Worm (Caenorhabditis elegans): ENCODE measurements around the gene lys-8.

The lys-8 gene

DNA sequence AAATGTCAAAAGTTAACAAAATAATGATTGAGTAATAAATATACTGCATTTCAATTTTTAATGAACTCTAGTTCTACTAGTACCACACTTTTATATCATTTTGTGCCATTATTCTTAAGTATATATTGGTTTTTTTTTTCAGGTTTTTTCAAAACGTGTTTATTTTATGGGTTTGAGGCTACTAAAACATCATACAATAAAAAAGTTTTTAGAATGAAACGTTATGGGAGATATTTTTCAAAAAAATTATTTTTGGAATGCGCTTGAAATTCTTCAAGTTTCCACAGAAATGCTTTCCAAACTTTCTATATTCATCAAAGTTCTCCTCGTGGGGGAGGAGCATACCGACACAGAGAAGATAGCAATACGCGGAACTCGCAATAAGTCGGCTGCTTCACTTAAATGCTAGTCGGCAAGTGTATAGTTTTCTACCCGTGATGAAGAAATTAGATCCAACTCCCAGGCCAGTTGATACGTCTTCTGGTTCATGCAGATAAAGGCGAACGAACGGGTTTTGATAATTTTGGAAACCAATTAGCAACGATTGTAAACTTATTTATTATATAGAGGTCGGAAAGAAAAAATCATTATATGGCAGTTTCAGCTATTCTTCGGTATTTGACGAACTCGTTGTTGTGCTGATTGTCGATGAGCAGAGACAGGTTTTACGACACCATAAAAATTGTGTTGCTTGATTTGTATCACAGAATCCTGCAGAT, 13.5 kb downstream of the lys-8 start, which contains the start of gene C17G10.10 (continued):
- TF ChIP-seq unc-62 (GFP tag; optimal IDR thresholded peaks at IDR 0.05) (no peak), sox-4 (tag; optimal IDR thresholded peaks at IDR 0.05) (no peak), unc-130 (tag; optimal IDR thresholded peaks at IDR 0.05) (peak; percentile 60), ceh-63 (GFP tag; optimal IDR thresholded peaks at IDR 0.05) (no peak), egl-13 (tag; optimal IDR thresholded peaks at IDR 0.05) (peak; percentile 6), lin-15B (tag; optimal IDR thresholded peaks at IDR 0.05) (no peak), nhr-71 (tag; optimal IDR thresholded peaks at IDR 0.05) (peak; percentile 89), elt-2 (tag; optimal IDR thresholded peaks at IDR 0.05) (peak; percentile 93), Y116A8C.19 (tag; optimal IDR thresholded peaks at IDR 0.05; ENCODE audit: borderline replicate concordance) (no peak), ceh-88 (GFP tag; IDR thresholded peaks at IDR 0.05) (no peak), snpc-4 (tag; optimal IDR thresholded peaks at IDR 0.05) (peak; percentile 99), C04F5.9 (tag; optimal IDR thresholded peaks at IDR 0.05) (peak; percentile 30), mab-9 (GFP tag; IDR thresholded peaks at IDR 0.05) (no peak), pax-3 (tag; optimal IDR thresholded peaks at IDR 0.05) (peak; percentile 19), nhr-47 (tag; optimal IDR thresholded peaks at IDR 0.05) (peak; percentile 86), fkh-4 (tag; optimal IDR thresholded peaks at IDR 0.05; ENCODE audit: borderline replicate concordance) (no peak), elt-3 (tag; optimal IDR thresholded peaks at IDR 0.05) (peak in 5 of 6 experiments; percentile 3 to 79 (median 48)), efl-1 (optimal IDR thresholded peaks at IDR 0.05) (peak; percentile 50 to 73), efl-1 (GFP tag; optimal IDR thresholded peaks at IDR 0.05 in 1 of 2) (peak; percentile 49 to 96), unc-86 (tag; optimal IDR thresholded peaks at IDR 0.05) (peak; percentile 11), ceh-90 (tag; optimal IDR thresholded peaks at IDR 0.05) (no peak), C34B4.2 (tag; optimal IDR thresholded peaks at IDR 0.05) (no peak), F16B12.6 (tag; optimal IDR thresholded peaks at IDR 0.05) (peak; percentile 14), lin-39 (tag; optimal IDR thresholded peaks at IDR 0.05) (peak; percentile 68), xbp-1 (tag; optimal IDR thresholded peaks at IDR 0.05) (peak; percentile 63), nhr-90 (tag; optimal IDR thresholded peaks at IDR 0.05; ENCODE audit: poor library complexity) (peak; percentile 93), skn-1 (tag; optimal IDR thresholded peaks at IDR 0.05) (no peak), lsy-2 (tag; optimal IDR thresholded peaks at IDR 0.05) (peak; percentile 54 to 70), irx-1 (tag; optimal IDR thresholded peaks at IDR 0.05) (peak; percentile 63), jun-1 (tag; optimal IDR thresholded peaks at IDR 0.05) (peak; percentile 56), ztf-4 (tag; optimal IDR thresholded peaks at IDR 0.05) (peak; percentile 73), fkh-10 (GFP tag; optimal IDR thresholded peaks at IDR 0.05) (no peak), aly-2 (tag; optimal IDR thresholded peaks at IDR 0.05) (peak; percentile 78), mef-2 (tag; optimal IDR thresholded peaks at IDR 0.05) (no peak), zip-4 (GFP tag; optimal IDR thresholded peaks at IDR 0.05) (peak; percentile 43), nhr-84 (tag; optimal IDR thresholded peaks at IDR 0.05) (no peak), nhr-20 (tag; optimal IDR thresholded peaks at IDR 0.05) (peak; percentile 95), blmp-1 (tag; optimal IDR thresholded peaks at IDR 0.05) (peak; percentile 34), unc-98 (GFP tag; IDR thresholded peaks at IDR 0.05) (no peak), aha-1 (tag; optimal IDR thresholded peaks at IDR 0.05) (no peak), lin-35 (GFP tag; optimal IDR thresholded peaks at IDR 0.05) (peak; percentile 34 to 76), ceh-82 (tag; optimal IDR thresholded peaks at IDR 0.05) (peak; percentile 62 to 76 (median 67)), hlh-17 (GFP tag; optimal IDR thresholded peaks at IDR 0.05; ENCODE audit: borderline replicate concordance) (peak; percentile 59), ama-1 (optimal IDR thresholded peaks at IDR 0.05) (peak; percentile 95), mdl-1 (tag; optimal IDR thresholded peaks at IDR 0.05) (peak in 1 of 2 experiments; percentile 82)
